Worm (Caenorhabditis elegans) whole organism, L2 larva: ENCODE data around the gene rmd-1.

Source experiments
- F13H6.1 ChIP-seq: sonication (generic microtip); optimal IDR thresholded peaks from 2 replicates; lab custom pipeline; 2016; ENCODE audit warnings: missing genetic modification characterization, missing compliant biosample characterization
- R02D3.7 ChIP-seq: fragments of 150-350 bp; optimal IDR thresholded peaks from 2 replicates; lab custom pipeline; 2014; ENCODE audit warnings: missing biosample characterization, missing genetic modification characterization
- Y55F3AM.14 ChIP-seq: fragments of 200-800 bp; sonication (Bioruptor generic); optimal IDR thresholded peaks from 2 replicates; lab custom pipeline; 2018; ENCODE audit warnings: mild to moderate bottlenecking, missing genetic modification characterization, missing compliant biosample characterization
- alr-1 ChIP-seq: fragments of 150-350 bp; optimal IDR thresholded peaks from 2 replicates; lab custom pipeline; 2014; ENCODE audit warnings: missing biosample characterization, missing genetic modification characterization
- aly-2 ChIP-seq: fragments of 150-350 bp; optimal IDR thresholded peaks from 2 replicates; lab custom pipeline; 2014; ENCODE audit warnings: missing biosample characterization, missing genetic modification characterization
- ama-1 ChIP-seq: fragments of 150-350 bp; optimal IDR thresholded peaks from 2 replicates; lab custom pipeline; 2018; ENCODE audit warnings: inconsistent platforms
- blmp-1 ChIP-seq: sonication (generic microtip); optimal IDR thresholded peaks from 2 replicates; lab custom pipeline; 2017; ENCODE audit warnings: missing genetic modification characterization, mild to moderate bottlenecking, missing compliant biosample characterization, antibody characterized with exemption, moderate library complexity; ENCODE audit not compliant: insufficient read depth
- ceh-16 ChIP-seq: fragments of 150-350 bp; optimal IDR thresholded peaks from 2 replicates; lab custom pipeline; 2014; ENCODE audit warnings: missing biosample characterization, missing genetic modification characterization
- ceh-82 ChIP-seq: fragments of 150-350 bp; optimal IDR thresholded peaks from 2 replicates; lab custom pipeline; 2014; ENCODE audit warnings: missing biosample characterization, missing genetic modification characterization
- crh-2 ChIP-seq: sonication (generic microtip); optimal IDR thresholded peaks from 2 replicates; lab custom pipeline; 2017; ENCODE audit warnings: missing biosample characterization, missing genetic modification characterization
- dmd-4 ChIP-seq: sonication (generic microtip); optimal IDR thresholded peaks from 2 replicates; lab custom pipeline; 2017; ENCODE audit warnings: missing biosample characterization, missing genetic modification characterization
- egl-27 ChIP-seq: sonication (generic microtip); optimal IDR thresholded peaks from 3 replicates; lab custom pipeline; 2017; ENCODE audit warnings: missing biosample characterization, missing genetic modification reagents, missing genetic modification characterization
- elt-1 ChIP-seq: fragments of 150-350 bp; optimal IDR thresholded peaks from 2 replicates; lab custom pipeline; 2014; ENCODE audit warnings: missing biosample characterization, missing genetic modification characterization
- elt-3 ChIP-seq: sonication (generic microtip); optimal IDR thresholded peaks from 2 replicates; lab custom pipeline; 2017; ENCODE audit warnings: missing biosample characterization, missing genetic modification characterization
- fos-1 ChIP-seq: fragments of 150-350 bp; optimal IDR thresholded peaks from 2 replicates; lab custom pipeline; 2014; ENCODE audit warnings: missing biosample characterization, missing genetic modification characterization
- gmeb-1 ChIP-seq: fragments of 150-350 bp; optimal IDR thresholded peaks from 2 replicates; lab custom pipeline; 2014; ENCODE audit warnings: missing biosample characterization, missing genetic modification characterization
- lin-11 ChIP-seq: fragments of 150-350 bp; sonication (generic microtip); optimal IDR thresholded peaks from 2 replicates; lab custom pipeline; 2014; ENCODE audit warnings: missing biosample characterization, missing genetic modification characterization, inconsistent platforms, mixed read lengths
- lin-13 ChIP-seq: fragments of 150-350 bp; optimal IDR thresholded peaks from 2 replicates; lab custom pipeline; 2014; ENCODE audit warnings: missing biosample characterization, missing genetic modification reagents, missing genetic modification characterization
- lin-39 ChIP-seq: fragments of 150-350 bp; optimal IDR thresholded peaks from 2 replicates; lab custom pipeline; 2014; ENCODE audit warnings: missing biosample characterization, missing genetic modification reagents, missing genetic modification characterization
- lsy-2 ChIP-seq, 2 experiments: fragments of 150-350 bp in 1 of 2; sonication (generic microtip) in 1 of 2; optimal IDR thresholded peaks; 2 replicates each; lab custom pipeline; 2014 to 2017; ENCODE audit warnings: missing biosample characterization in 2 of 2, missing genetic modification characterization in 2 of 2
- mab-5 ChIP-seq: fragments of 150-350 bp; optimal IDR thresholded peaks from 2 replicates; lab custom pipeline; 2014; ENCODE audit warnings: missing biosample characterization, missing genetic modification characterization
- mbf-1 ChIP-seq: sonication (generic microtip); optimal IDR thresholded peaks from 2 replicates; lab custom pipeline; 2017; ENCODE audit warnings: missing biosample characterization, missing genetic modification characterization
- mdl-1 ChIP-seq, 2 experiments: fragments of 150-350 bp in 1 of 2; sonication (generic microtip) in 1 of 2; optimal IDR thresholded peaks; 2 replicates each; lab custom pipeline; 2017; ENCODE audit warnings: missing biosample characterization in 2 of 2, missing genetic modification characterization in 2 of 2
- nhr-10 ChIP-seq: sonication (generic microtip); optimal IDR thresholded peaks from 2 replicates; lab custom pipeline; 2017; ENCODE audit warnings: missing biosample characterization, missing genetic modification characterization
- nhr-11 ChIP-seq: fragments of 150-350 bp; optimal IDR thresholded peaks from 2 replicates; lab custom pipeline; 2014; ENCODE audit warnings: missing biosample characterization, missing genetic modification characterization
- nhr-12 ChIP-seq: fragments of 150-350 bp; optimal IDR thresholded peaks from 2 replicates; lab custom pipeline; 2014; ENCODE audit warnings: missing biosample characterization, missing genetic modification characterization
- nhr-129 ChIP-seq: fragments of 150-350 bp; optimal IDR thresholded peaks from 2 replicates; lab custom pipeline; 2014; ENCODE audit warnings: missing biosample characterization, missing genetic modification characterization
- nhr-21 ChIP-seq: fragments of 150-350 bp; optimal IDR thresholded peaks from 2 replicates; lab custom pipeline; 2014; ENCODE audit warnings: missing biosample characterization, missing genetic modification characterization
- nhr-23 ChIP-seq: fragments of 150-350 bp; optimal IDR thresholded peaks from 2 replicates; lab custom pipeline; 2014; ENCODE audit warnings: missing biosample characterization, missing genetic modification reagents, missing genetic modification characterization
- nhr-237 ChIP-seq: fragments of 150-350 bp; optimal IDR thresholded peaks from 2 replicates; lab custom pipeline; 2014; ENCODE audit warnings: missing biosample characterization, missing genetic modification characterization
- nhr-25 ChIP-seq: fragments of 150-350 bp; sonication (generic microtip); optimal IDR thresholded peaks from 3 replicates; lab custom pipeline; 2014; ENCODE audit warnings: missing biosample characterization, missing genetic modification characterization
- nhr-6 ChIP-seq: fragments of 150-350 bp; optimal IDR thresholded peaks from 2 replicates; lab custom pipeline; 2014; ENCODE audit warnings: missing biosample characterization, missing genetic modification characterization
- nhr-77 ChIP-seq: fragments of 150-350 bp; optimal IDR thresholded peaks from 2 replicates; lab custom pipeline; 2014; ENCODE audit warnings: missing biosample characterization, missing genetic modification characterization
- sem-4 ChIP-seq: fragments of 150-350 bp; optimal IDR thresholded peaks from 2 replicates; lab custom pipeline; 2014; ENCODE audit warnings: missing biosample characterization, missing genetic modification reagents, missing genetic modification characterization
- skn-1 ChIP-seq: sonication (generic microtip); optimal IDR thresholded peaks from 2 replicates; lab custom pipeline; 2017; ENCODE audit warnings: missing biosample characterization, missing genetic modification characterization
- sma-3 ChIP-seq: sonication (generic microtip); optimal IDR thresholded peaks from 2 replicates; lab custom pipeline; 2016; ENCODE audit warnings: missing genetic modification reagents, missing genetic modification characterization, missing compliant biosample characterization
- sma-9 ChIP-seq, 2 experiments: fragments of 150-350 bp in 1 of 2; sonication (generic microtip) in 1 of 2; optimal IDR thresholded peaks; 2 replicates each; lab custom pipeline; 2014 to 2016; ENCODE audit warnings: missing genetic modification characterization in 2 of 2, mild to moderate bottlenecking in 1 of 2, missing biosample characterization in 1 of 2, missing compliant biosample characterization in 1 of 2, missing genetic modification reagents in 1 of 2, moderate library complexity in 1 of 2
- unc-39 ChIP-seq: fragments of 150-350 bp; optimal IDR thresholded peaks from 2 replicates; lab custom pipeline; 2014; ENCODE audit warnings: missing biosample characterization, missing genetic modification characterization
- unc-55 ChIP-seq: fragments of 150-350 bp; sonication (generic microtip); optimal IDR thresholded peaks from 3 replicates; lab custom pipeline; 2014; ENCODE audit warnings: missing biosample characterization, missing genetic modification reagents, missing genetic modification characterization
- unc-62 ChIP-seq: fragments of 150-350 bp; optimal IDR thresholded peaks from 2 replicates; lab custom pipeline; 2014; ENCODE audit warnings: missing biosample characterization, missing genetic modification reagents, missing genetic modification characterization
- zag-1 ChIP-seq: fragments of 150-350 bp; optimal IDR thresholded peaks from 2 replicates; lab custom pipeline; 2014; ENCODE audit warnings: missing biosample characterization, missing genetic modification characterization
- ztf-1 ChIP-seq: fragments of 200-800 bp; sonication (Bioruptor generic); conservative IDR thresholded peaks from 2 replicates; pipeline ENCODE4 v1.3.6; 2022; ENCODE audit warnings: missing genetic modification characterization, missing compliant biosample characterization
- ztf-11 ChIP-seq: sonication (generic microtip); optimal IDR thresholded peaks from 2 replicates; lab custom pipeline; 2017; ENCODE audit warnings: missing biosample characterization, missing genetic modification characterization
- ztf-4 ChIP-seq: fragments of 150-350 bp; optimal IDR thresholded peaks from 2 replicates; lab custom pipeline; 2014; ENCODE audit warnings: missing biosample characterization, missing genetic modification characterization

The rmd-1 gene

DNA sequence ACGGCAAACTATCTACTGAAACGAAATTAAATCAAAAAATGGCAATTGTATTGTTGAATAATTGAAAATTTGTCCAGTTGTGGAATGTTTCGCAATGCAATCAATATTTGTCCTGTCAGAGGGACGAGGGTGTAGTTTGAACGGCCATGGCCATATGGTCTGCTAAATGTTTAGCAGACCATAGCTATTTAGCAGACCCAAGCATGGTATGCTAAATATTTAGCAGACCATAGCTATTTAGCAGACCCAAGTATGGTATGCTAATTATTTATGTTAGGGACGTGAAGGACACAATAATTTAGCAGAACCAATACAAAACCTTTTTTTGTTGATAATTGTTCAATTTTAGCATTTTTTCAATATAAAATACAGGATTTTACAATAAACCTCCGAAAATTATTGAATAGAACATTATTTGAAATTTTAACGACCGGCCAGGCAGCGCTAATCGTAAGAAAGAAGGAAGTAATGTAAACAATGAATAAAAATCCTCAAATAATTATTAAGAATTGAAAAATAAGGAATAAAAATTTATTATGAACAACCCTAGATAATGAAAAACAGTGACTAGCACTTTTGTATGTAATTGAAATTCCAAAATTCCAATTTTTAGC is 46.2 kb downstream of the rmd-1 start, which contains the start of gene riok-3:
Gene riok-3, minus strand, starts transcription at position 15 of the 614 bp plus-strand sequence.
- TF ChIP-seq lsy-2 (tag; optimal IDR thresholded peaks at IDR 0.05; lab: Kevin White, UChicago) (peak in 1 of 2 experiments; percentile 19), Y55F3AM.14 (GFP tag; lab: Kevin White, UChicago) (no peak), nhr-129 (tag; lab: Kevin White, UChicago) (peak; percentile 96), nhr-21 (tag; lab: Kevin White, UChicago) (peak; percentile 26), gmeb-1 (tag; lab: Kevin White, UChicago) (peak; percentile 19), sma-3 (GFP tag; lab: Kevin White, UChicago) (peak; percentile 42), lin-13 (GFP tag; lab: Kevin White, UChicago) (peak; percentile 37), zag-1 (tag; lab: Kevin White, UChicago) (no peak), ztf-4 (tag; lab: Kevin White, UChicago) (peak; percentile 46)
- TF ChIP-seq, all 48 proteins: peak for 7

DNA sequence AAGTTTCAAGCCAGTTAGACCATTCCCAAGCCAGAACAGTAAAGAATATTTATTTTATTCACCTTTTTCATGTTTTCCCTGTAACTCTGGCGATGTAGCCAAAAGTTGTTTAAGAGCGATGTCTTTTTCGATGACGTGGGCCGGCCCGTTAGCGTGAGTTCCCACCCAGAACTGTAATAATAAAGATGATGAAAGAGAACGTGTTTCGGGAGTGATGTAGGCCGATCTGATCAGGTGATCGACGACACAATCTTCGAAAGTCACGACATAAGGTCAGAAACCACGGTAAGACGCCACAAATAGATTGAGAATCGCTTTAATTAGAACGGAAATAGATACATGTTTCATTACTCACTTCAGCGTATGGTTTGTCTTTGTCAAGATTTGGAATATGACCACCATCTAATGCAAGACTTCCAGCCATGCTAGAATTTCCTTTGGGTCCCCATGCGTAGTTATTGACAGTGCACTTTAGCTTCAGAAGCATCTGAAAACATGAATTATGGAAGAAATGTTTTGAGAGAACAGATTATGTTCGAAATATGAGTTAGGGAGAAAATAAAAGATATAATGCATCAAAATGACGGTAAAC is 48.2 kb downstream of the rmd-1 start, which contains the start of gene ZK632.4:
Gene ZK632.4, minus strand, starts transcription at position 487 of the 592 bp plus-strand sequence.
- TF ChIP-seq sma-9 (GFP tag; optimal IDR thresholded peaks at IDR 0.05; lab: Kevin White, UChicago) (peak; percentile 56), sma-9 (tag; optimal IDR thresholded peaks at IDR 0.05; lab: Kevin White, UChicago) (no peak), nhr-25 (peak; percentile 28), ama-1 (no peak), nhr-129 (tag; lab: Kevin White, UChicago) (peak; percentile 10), elt-3 (tag; lab: Kevin White, UChicago) (no peak), ceh-82 (no peak), lin-39 (tag; lab: Kevin White, UChicago) (no peak), nhr-23 (tag; lab: Kevin White, UChicago) (no peak)

DNA sequence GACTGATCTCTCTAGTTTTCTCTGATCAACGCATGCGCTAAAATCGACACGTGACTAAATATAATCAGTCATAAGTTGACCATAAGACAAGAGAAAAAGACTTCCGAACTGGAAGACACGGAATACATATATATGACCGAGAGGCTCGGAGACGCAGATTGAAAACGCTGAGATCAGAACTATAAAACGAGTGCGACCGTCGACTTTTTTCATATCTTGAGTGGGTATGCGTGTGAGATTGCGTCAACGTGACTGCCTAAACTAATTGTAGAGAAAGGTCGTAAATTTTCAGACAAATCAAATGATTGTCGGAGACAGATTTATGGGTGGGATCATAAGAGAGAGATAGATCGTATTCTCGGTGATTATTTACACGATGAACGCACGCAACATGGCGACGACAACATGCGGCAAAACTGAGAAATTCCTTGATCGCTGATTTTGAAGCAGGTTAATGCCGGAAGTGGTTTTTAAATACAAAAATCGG is 48.7 kb downstream of the rmd-1 start:
- TF ChIP-seq crh-2 (tag; lab: Kevin White, UChicago) (peak; percentile 23), ztf-4 (tag; lab: Kevin White, UChicago) (peak; percentile 14), mbf-1 (no peak), elt-1 (tag; lab: Kevin White, UChicago) (no peak), unc-62 (GFP tag; lab: Kevin White, UChicago) (no peak), nhr-129 (tag; lab: Kevin White, UChicago) (peak; percentile 13), lin-11 (no peak), fos-1 (no peak), sma-3 (GFP tag; lab: Kevin White, UChicago) (peak; percentile 61), ceh-82 (no peak), nhr-11 (tag; lab: Kevin White, UChicago) (no peak), nhr-10 (tag; lab: Kevin White, UChicago) (no peak), nhr-25 (peak; percentile 75), nhr-23 (tag; lab: Kevin White, UChicago) (no peak), nhr-21 (tag; lab: Kevin White, UChicago) (peak; percentile 63), mdl-1 (tag; optimal IDR thresholded peaks at IDR 0.05; lab: Kevin White, UChicago) (peak in 1 of 2 experiments; percentile 28), sem-4 (tag; lab: Kevin White, UChicago) (no peak), zag-1 (tag; lab: Kevin White, UChicago) (no peak), lin-13 (GFP tag; lab: Kevin White, UChicago) (no peak), elt-3 (tag; lab: Kevin White, UChicago) (no peak), Y55F3AM.14 (GFP tag; lab: Kevin White, UChicago) (peak; percentile 3), lin-39 (tag; lab: Kevin White, UChicago) (no peak), R02D3.7 (no peak), sma-9 (GFP tag; optimal IDR thresholded peaks at IDR 0.05; lab: Kevin White, UChicago) (peak; percentile 62), sma-9 (tag; optimal IDR thresholded peaks at IDR 0.05; lab: Kevin White, UChicago) (no peak), dmd-4 (tag; lab: Kevin White, UChicago) (no peak), ceh-16 (no peak), nhr-6 (tag; lab: Kevin White, UChicago) (no peak), nhr-12 (tag; lab: Kevin White, UChicago) (no peak), aly-2 (tag; lab: Kevin White, UChicago) (no peak), alr-1 (tag; lab: Kevin White, UChicago) (no peak), lsy-2 (tag; optimal IDR thresholded peaks at IDR 0.05; lab: Kevin White, UChicago) (peak in 1 of 2 experiments; percentile 26), blmp-1 (tag; lab: Kevin White, UChicago) (peak; percentile 46), skn-1 (tag; lab: Kevin White, UChicago) (no peak), mab-5 (tag; lab: Kevin White, UChicago) (no peak), nhr-237 (tag; lab: Kevin White, UChicago) (no peak), F13H6.1 (no peak), unc-39 (tag; lab: Kevin White, UChicago) (no peak), unc-55 (GFP tag; lab: Kevin White, UChicago) (no peak), ama-1 (peak; percentile 80), ztf-11 (tag; lab: Kevin White, UChicago) (no peak), nhr-77 (tag; lab: Kevin White, UChicago) (no peak), egl-27 (tag; lab: Kevin White, UChicago) (no peak), gmeb-1 (tag; lab: Kevin White, UChicago) (peak; percentile 52), ztf-1 (GFP tag; lab: Robert Waterston, UW) (no peak)
